Worm (Caenorhabditis elegans) whole organism, early embryonic: ENCODE measurements around the gene metl-6.

Experiments used
- B0310.2 ChIP-seq: sonication (generic microtip); optimal IDR thresholded peaks from 2 replicates; lab custom pipeline; 2016; ENCODE audit warnings: mild to moderate bottlenecking, missing genetic modification characterization, missing compliant biosample characterization
- ama-1 ChIP-seq: fragments of 150-350 bp; optimal IDR thresholded peaks from 2 replicates; lab custom pipeline; 2014
- hmbx-1 ChIP-seq: sonication (generic microtip); optimal IDR thresholded peaks from 2 replicates; lab custom pipeline; 2016; ENCODE audit warnings: mild to moderate bottlenecking, missing genetic modification characterization, missing compliant biosample characterization
- hnd-1 ChIP-seq: sonication (generic microtip); optimal IDR thresholded peaks from 2 replicates; lab custom pipeline; 2016; ENCODE audit warnings: missing genetic modification characterization, missing compliant biosample characterization
- sea-1 ChIP-seq: fragments of 200-800 bp; sonication (Bioruptor generic); conservative IDR thresholded peaks from 2 replicates; pipeline ENCODE4 v1.3.6; 2022; ENCODE audit warnings: missing genetic modification characterization, missing compliant biosample characterization
- tbx-37 ChIP-seq: fragments of 200-800 bp; sonication (Bioruptor generic); conservative IDR thresholded peaks from 2 replicates; pipeline ENCODE4 v1.3.6; 2022; ENCODE audit warnings: missing genetic modification reagents, missing genetic modification characterization, missing compliant biosample characterization
- tra-4 ChIP-seq: sonication (generic microtip); optimal IDR thresholded peaks from 2 replicates; lab custom pipeline; 2017; ENCODE audit warnings: missing genetic modification characterization, missing compliant biosample characterization

DNA sequence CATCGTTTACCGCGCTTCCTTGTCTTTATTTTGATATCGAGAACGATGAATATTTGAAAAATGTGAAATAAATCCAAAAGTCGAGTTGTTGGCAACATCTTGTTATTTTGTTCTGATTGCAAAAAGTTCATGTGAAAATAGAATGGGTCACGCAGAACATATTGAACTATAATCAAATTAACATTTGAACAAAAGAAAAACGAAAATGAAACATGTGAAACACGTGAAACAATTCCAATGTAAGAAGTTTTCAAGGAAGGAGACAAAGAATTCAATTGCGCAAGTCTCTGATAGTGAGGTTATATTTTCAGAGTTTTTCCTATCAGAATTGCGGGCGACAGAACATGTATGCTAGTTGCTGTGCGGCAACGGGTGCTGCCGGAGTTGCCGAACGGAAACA lies 9.9 kb upstream of the metl-6 start, which contains the start of gene F37A8.2:
- TF ChIP-seq B0310.2 (tag; lab: Kevin White, UChicago) = no peak
- TF ChIP-seq tra-4 (tag; lab: Kevin White, UChicago) = no peak
- no peak for TF ChIP-seq tbx-37 (GFP tag; lab: Robert Waterston, UW)
- TF ChIP-seq hmbx-1 (tag; lab: Kevin White, UChicago) = no peak
- TF ChIP-seq ama-1 (lab: Kevin White, UChicago) = no peak
- TF ChIP-seq sea-1 (GFP tag; lab: Robert Waterston, UW) = no peak
- no peak for TF ChIP-seq hnd-1 (tag; lab: Kevin White, UChicago)
